Fruit fly (Drosophila melanogaster) Kc167 (cell line): ENCODE data around the gene mTor.

Experiments used
- Myc ChIP-seq: fragments of >200 bp; optimal IDR thresholded peaks from 2 replicates; lab custom pipeline; 2017; ENCODE audit warnings: missing external identifiers
- Sin3A ChIP-seq: fragments of >200 bp; optimal IDR thresholded peaks from 2 replicates; lab custom pipeline; 2018; ENCODE audit warnings: missing external identifiers
- insv ChIP-seq: fragments of >200 bp; optimal IDR thresholded peaks from 3 replicates; lab custom pipeline; 2018; ENCODE audit warnings: missing external identifiers

DNA sequence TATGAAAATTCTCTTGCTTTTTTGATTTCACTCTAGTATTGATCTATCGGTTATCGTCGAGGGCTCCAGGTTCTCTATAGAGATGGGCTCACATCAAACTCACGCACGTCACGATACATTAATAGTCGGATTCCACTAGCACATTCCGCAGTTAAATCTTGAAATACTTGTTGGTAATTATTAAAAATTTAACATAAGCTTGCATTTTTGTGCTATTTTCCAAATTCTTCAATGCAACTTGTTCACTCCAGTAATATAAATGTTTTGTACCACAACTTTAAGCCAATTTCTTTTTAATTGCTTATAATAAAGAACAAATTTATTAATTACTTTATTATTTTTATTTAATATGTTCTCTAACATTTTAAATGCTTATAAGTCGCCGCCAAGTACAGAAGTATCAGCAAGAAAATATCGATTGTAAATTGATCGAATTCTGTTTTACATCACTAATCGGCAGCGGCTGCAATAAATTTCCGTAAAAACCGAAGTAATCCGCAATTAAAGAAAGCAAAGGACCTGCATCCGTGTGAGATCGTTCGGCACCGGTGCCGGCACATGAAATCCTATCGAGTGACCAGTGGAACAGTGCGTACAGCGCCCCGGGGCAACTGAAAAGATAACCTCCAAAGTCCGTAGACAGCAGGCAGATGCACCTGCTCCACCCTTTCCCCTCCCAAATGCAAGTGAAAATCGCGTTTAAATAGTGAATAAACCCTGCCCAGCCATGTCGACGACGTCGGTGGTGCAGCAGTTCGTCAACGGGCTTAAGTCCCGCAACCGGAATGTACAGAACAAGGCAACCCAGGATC lies at the start of gene mTor, which contains the start of gene Vha68-1:
- no peak for TF ChIP-seq insv
- TF ChIP-seq Myc (lab: Kevin White, UChicago) = no peak
- no peak for TF ChIP-seq Sin3A (lab: Kevin White, UChicago)
